Worm (Caenorhabditis elegans) whole organism, L2 larva: Measurements from ENCODE around the gene lgc-17.

Experiments used
- mbf-1 ChIP-seq: sonication (generic microtip); optimal IDR thresholded peaks from 2 replicates; lab custom pipeline; 2017; ENCODE audit warnings: missing biosample characterization, missing genetic modification characterization
- nhr-237 ChIP-seq: fragments of 150-350 bp; optimal IDR thresholded peaks from 2 replicates; lab custom pipeline; 2014; ENCODE audit warnings: missing biosample characterization, missing genetic modification characterization
- nhr-77 ChIP-seq: fragments of 150-350 bp; optimal IDR thresholded peaks from 2 replicates; lab custom pipeline; 2014; ENCODE audit warnings: missing biosample characterization, missing genetic modification characterization
- snpc-4 ChIP-seq: fragments of 150-350 bp; optimal IDR thresholded peaks from 2 replicates; lab custom pipeline; 2014; ENCODE audit warnings: missing biosample characterization, missing genetic modification characterization

- TF ChIP-seq mbf-1 (tag; lab: Kevin White, UChicago) (no peak), nhr-237 (tag; lab: Kevin White, UChicago) (no peak), snpc-4 (tag; lab: Kevin White, UChicago) (no peak), nhr-77 (tag; lab: Kevin White, UChicago) (no peak)
Measured at ce11 chrX:12086297-12086696, 35.1 kb upstream of the lgc-17 start.
